Fruit fly (Drosophila melanogaster) whole organism, prepupa: ENCODE results near the gene ZnT77C.

Experiments
- Blimp-1 ChIP-seq: fragments of 200-800 bp; sonication (Bioruptor generic); optimal IDR thresholded peaks from 3 replicates; lab custom pipeline; 2017; ENCODE audit warnings: missing biosample characterization, missing genetic modification characterization, mild to moderate bottlenecking, moderate library complexity, missing genetic modification reagents
- CG10669 ChIP-seq: fragments of 200-800 bp; sonication (Bioruptor generic); optimal IDR thresholded peaks from 3 replicates; lab custom pipeline; 2018; ENCODE audit warnings: missing biosample characterization, mild to moderate bottlenecking, missing genetic modification characterization, moderate library complexity
- CG11294 ChIP-seq: fragments of 200-800 bp; sonication (Bioruptor generic); IDR thresholded peaks from 2 replicates; pipeline ENCODE4 v1.3.6; 2022; ENCODE audit warnings: missing biosample characterization, missing genetic modification characterization
- CG11762 ChIP-seq: fragments of 200-800 bp; sonication (Bioruptor generic); optimal IDR thresholded peaks from 3 replicates; lab custom pipeline; 2016; ENCODE audit warnings: missing biosample characterization, missing genetic modification characterization; ENCODE audit not compliant: insufficient read depth
- CG11902 ChIP-seq: fragments of 200-800 bp; sonication (Bioruptor generic); optimal IDR thresholded peaks from 3 replicates; lab custom pipeline; 2016; ENCODE audit warnings: missing biosample characterization, missing genetic modification characterization
- CG15336 ChIP-seq: fragments of 200-800 bp; sonication (Bioruptor generic); IDR thresholded peaks from 2 replicates; pipeline ENCODE4 v1.3.6; 2022; ENCODE audit warnings: missing biosample characterization, missing genetic modification characterization
- CG1621 ChIP-seq: fragments of 200-800 bp; sonication (Bioruptor generic); optimal IDR thresholded peaks from 3 replicates; lab custom pipeline; 2018; ENCODE audit warnings: missing biosample characterization, mild to moderate bottlenecking, missing genetic modification characterization
- CG16779 ChIP-seq: fragments of 200-800 bp; sonication (Bioruptor generic); optimal IDR thresholded peaks from 3 replicates; lab custom pipeline; 2017; ENCODE audit warnings: missing biosample characterization, mild to moderate bottlenecking, missing genetic modification characterization
- CG3032 ChIP-seq: fragments of 200-800 bp; optimal IDR thresholded peaks from 2 replicates; lab custom pipeline; 2019; ENCODE audit warnings: missing biosample characterization, mild to moderate bottlenecking, missing genetic modification characterization, moderate library complexity
- CG3919 ChIP-seq: fragments of 200-800 bp; sonication (Bioruptor generic); optimal IDR thresholded peaks from 3 replicates; lab custom pipeline; 2016; ENCODE audit warnings: missing biosample characterization, missing genetic modification characterization
- CG4318 ChIP-seq: fragments of 200-800 bp; sonication (Bioruptor generic); optimal IDR thresholded peaks from 3 replicates; lab custom pipeline; 2017; ENCODE audit warnings: missing biosample characterization, mild to moderate bottlenecking, missing genetic modification characterization
- CG6163 ChIP-seq: fragments of 200-800 bp; sonication (Bioruptor generic); IDR thresholded peaks from 3 replicates; pipeline ENCODE4 v1.3.6; 2022; ENCODE audit warnings: missing biosample characterization, missing genetic modification characterization
- CG6792 ChIP-seq: fragments of 200-800 bp; sonication (Bioruptor generic); optimal IDR thresholded peaks from 3 replicates; lab custom pipeline; 2016; ENCODE audit warnings: missing biosample characterization, missing genetic modification characterization
- CG6808 ChIP-seq: fragments of 200-800 bp; sonication (Bioruptor generic); optimal IDR thresholded peaks from 3 replicates; lab custom pipeline; 2017; ENCODE audit warnings: missing biosample characterization, missing genetic modification characterization, mild to moderate bottlenecking, moderate library complexity, missing genetic modification reagents
- CG6854 ChIP-seq: fragments of 200-800 bp; sonication (Bioruptor generic); optimal IDR thresholded peaks from 2 replicates; lab custom pipeline; 2017; ENCODE audit warnings: missing biosample characterization, mild to moderate bottlenecking, missing genetic modification characterization
- CG7368 ChIP-seq: fragments of 200-800 bp; sonication (Bioruptor generic); optimal IDR thresholded peaks from 3 replicates; lab custom pipeline; 2016; ENCODE audit warnings: missing biosample characterization, missing genetic modification characterization
- CG8119 ChIP-seq: fragments of 200-800 bp; sonication (Bioruptor generic); IDR thresholded peaks from 3 replicates; pipeline ENCODE4 v1.3.6; 2022; ENCODE audit warnings: missing biosample characterization, missing genetic modification characterization
- CG8319 ChIP-seq: fragments of 200-800 bp; sonication (Bioruptor generic); optimal IDR thresholded peaks from 3 replicates; lab custom pipeline; 2016; ENCODE audit warnings: missing biosample characterization, missing genetic modification characterization
- CG8632 ChIP-seq: fragments of 200-800 bp; sonication (Bioruptor generic); optimal IDR thresholded peaks from 3 replicates; lab custom pipeline; 2016; ENCODE audit warnings: missing biosample characterization, missing genetic modification characterization
- Eip75B ChIP-seq: fragments of 200-800 bp; sonication (Bioruptor generic); optimal IDR thresholded peaks from 3 replicates; lab custom pipeline; 2016; ENCODE audit warnings: missing biosample characterization, missing genetic modification characterization
- Eip78C ChIP-seq: fragments of 200-800 bp; sonication (Bioruptor generic); peaks from one replicate; lab custom pipeline; 2016; ENCODE audit warnings: missing biosample characterization, missing genetic modification characterization
- Eip93F ChIP-seq: fragments of 200-800 bp; sonication (Bioruptor generic); optimal IDR thresholded peaks from 2 replicates; lab custom pipeline; 2016; ENCODE audit warnings: missing biosample characterization, mild to moderate bottlenecking, missing genetic modification characterization
- Ets96B ChIP-seq: fragments of 200-800 bp; optimal IDR thresholded peaks from 2 replicates; lab custom pipeline; 2019; ENCODE audit warnings: missing biosample characterization, mild to moderate bottlenecking, missing genetic modification characterization, moderate library complexity
- Gug ChIP-seq: fragments of 200-800 bp; sonication (Bioruptor generic); IDR thresholded peaks from 2 replicates; pipeline ENCODE4 v1.3.6; 2022; ENCODE audit warnings: missing biosample characterization, missing genetic modification characterization
- Hr38 ChIP-seq: sonication (Bioruptor generic); optimal IDR thresholded peaks from 2 replicates; lab custom pipeline; 2016; ENCODE audit warnings: missing biosample characterization, missing genetic modification characterization
- Met ChIP-seq: fragments of 200-800 bp; sonication (Bioruptor generic); optimal IDR thresholded peaks from 3 replicates; lab custom pipeline; 2016; ENCODE audit warnings: missing biosample characterization, missing genetic modification characterization
- OdsH ChIP-seq: fragments of 200-800 bp; sonication (Bioruptor generic); optimal IDR thresholded peaks from 3 replicates; lab custom pipeline; 2016; ENCODE audit warnings: missing biosample characterization, missing genetic modification characterization
- Sox102F ChIP-seq: fragments of 200-800 bp; sonication (Bioruptor generic); optimal IDR thresholded peaks from 2 replicates; lab custom pipeline; 2016; ENCODE audit warnings: missing biosample characterization, mild to moderate bottlenecking, missing genetic modification characterization
- Sox14 ChIP-seq: fragments of 200-800 bp; sonication (Bioruptor generic); optimal IDR thresholded peaks from 3 replicates; lab custom pipeline; 2016; ENCODE audit warnings: missing biosample characterization, missing genetic modification characterization
- acj6 ChIP-seq: fragments of 200-800 bp; sonication (Bioruptor generic); optimal IDR thresholded peaks from 3 replicates; lab custom pipeline; 2016; ENCODE audit warnings: missing biosample characterization, missing genetic modification characterization
- dsx ChIP-seq: fragments of 200-800 bp; optimal IDR thresholded peaks from 3 replicates; lab custom pipeline; 2019; ENCODE audit warnings: missing biosample characterization, mild to moderate bottlenecking, missing genetic modification characterization, moderate library complexity; ENCODE audit not compliant: poor library complexity, severe bottlenecking
- eg ChIP-seq: fragments of 200-800 bp; sonication (Bioruptor generic); IDR thresholded peaks from 3 replicates; pipeline ENCODE4 v1.3.6; 2022; ENCODE audit warnings: missing biosample characterization, missing genetic modification characterization
- esn ChIP-seq: fragments of 200-800 bp; sonication (Bioruptor generic); optimal IDR thresholded peaks from 2 replicates; lab custom pipeline; 2016; ENCODE audit warnings: missing biosample characterization, mild to moderate bottlenecking, missing genetic modification characterization, moderate library complexity
- fd59A ChIP-seq: fragments of 200-800 bp; sonication (Bioruptor generic); optimal IDR thresholded peaks from 2 replicates; lab custom pipeline; 2017; ENCODE audit warnings: missing biosample characterization, mild to moderate bottlenecking, missing genetic modification characterization, missing genetic modification reagents
- fd85E ChIP-seq: fragments of 200-800 bp; sonication (Bioruptor generic); optimal IDR thresholded peaks from 3 replicates; lab custom pipeline; 2016; ENCODE audit warnings: missing biosample characterization, missing genetic modification characterization
- fkh ChIP-seq: fragments of 200-800 bp; sonication (Bioruptor generic); optimal IDR thresholded peaks from 3 replicates; lab custom pipeline; 2017; ENCODE audit warnings: missing biosample characterization, mild to moderate bottlenecking, missing genetic modification characterization, moderate library complexity
- lz ChIP-seq: fragments of 200-800 bp; sonication (Bioruptor generic); optimal IDR thresholded peaks from 3 replicates; lab custom pipeline; 2016; ENCODE audit warnings: missing biosample characterization, missing genetic modification characterization
- net ChIP-seq: fragments of 200-800 bp; sonication (Bioruptor generic); optimal IDR thresholded peaks from 3 replicates; lab custom pipeline; 2016; ENCODE audit warnings: missing biosample characterization, missing genetic modification characterization
- pdm3 ChIP-seq: fragments of 200-800 bp; sonication (Bioruptor generic); optimal IDR thresholded peaks from 3 replicates; lab custom pipeline; 2016; ENCODE audit warnings: missing biosample characterization, missing genetic modification characterization
- spab ChIP-seq: fragments of 200-800 bp; sonication (Bioruptor generic); optimal IDR thresholded peaks from 2 replicates; lab custom pipeline; 2017; ENCODE audit warnings: missing biosample characterization, mild to moderate bottlenecking, missing genetic modification characterization, missing genetic modification reagents
- ss ChIP-seq, 2 experiments: fragments of 200-800 bp; sonication (Bioruptor generic); optimal IDR thresholded peaks; 2 replicates in 1 of 2; 3 replicates in 1 of 2; lab custom pipeline; 2017 to 2018; ENCODE audit warnings: mild to moderate bottlenecking in 2 of 2, missing biosample characterization in 2 of 2, missing genetic modification characterization in 2 of 2, moderate library complexity in 1 of 2
- svp ChIP-seq: fragments of 200-800 bp; sonication (Bioruptor generic); peaks from one replicate; lab custom pipeline; 2016; ENCODE audit warnings: missing biosample characterization, missing genetic modification characterization
- topi ChIP-seq: fragments of 200-800 bp; sonication (Bioruptor generic); optimal IDR thresholded peaks from 3 replicates; lab custom pipeline; 2016; ENCODE audit warnings: missing biosample characterization, missing genetic modification characterization
- vri ChIP-seq: fragments of 200-800 bp; sonication (Bioruptor generic); optimal IDR thresholded peaks from 3 replicates; lab custom pipeline; 2016; ENCODE audit warnings: missing biosample characterization, mild to moderate bottlenecking, missing genetic modification characterization

The ZnT77C gene

DNA sequence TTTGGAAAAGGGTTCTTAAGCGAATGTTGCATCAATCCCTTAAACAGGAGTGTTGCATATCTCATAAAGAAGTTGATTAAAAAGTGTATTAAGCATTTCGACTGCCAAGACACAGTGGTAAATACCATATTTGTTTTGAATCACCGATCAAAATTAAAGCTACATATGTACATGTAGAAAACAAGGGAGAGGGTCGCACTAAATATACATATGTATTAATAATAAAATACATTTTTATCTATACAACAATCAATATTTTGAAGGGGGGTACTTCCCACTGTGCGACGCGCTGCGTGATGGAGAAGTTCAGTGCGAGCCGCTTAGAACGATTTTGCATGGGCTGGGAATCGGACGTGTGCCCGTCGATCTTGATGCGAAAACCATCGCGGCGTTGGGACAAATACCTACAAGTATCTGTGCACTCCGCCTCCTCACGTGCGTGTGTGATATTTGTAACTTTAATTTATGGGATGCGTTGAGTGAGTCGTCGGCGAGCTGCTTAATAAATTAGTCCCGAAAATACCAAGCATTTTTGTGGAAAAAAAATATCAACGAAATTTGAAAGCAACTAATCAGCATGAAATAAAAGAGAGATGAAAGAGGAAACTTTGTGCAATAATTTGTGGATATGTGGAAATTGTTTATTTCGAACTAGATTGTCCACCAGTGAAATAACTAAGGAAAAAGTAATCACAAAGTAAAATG, 49.8 kb downstream of the ZnT77C start (continued):
- TF ChIP-seq CG3919 = peak; percentile 94
- TF ChIP-seq lz = peak; percentile 84
- TF ChIP-seq CG8319 = peak; percentile 89
- peak; percentile 95 for TF ChIP-seq CG6163
- TF ChIP-seq CG4318 = peak; percentile 81
- peak; percentile 92 for TF ChIP-seq eg (GFP tag; lab: Robert Waterston, UW)
- peak; percentile 85 for TF ChIP-seq Eip75B (GFP tag; lab: Kevin White, UChicago)
- TF ChIP-seq Hr38 (GFP tag; lab: Kevin White, UChicago) = no peak
- TF ChIP-seq CG11902 = peak; percentile 80
- TF ChIP-seq CG15336 = peak; percentile 89
- peak; percentile 80 for TF ChIP-seq CG11294
- peak; percentile 82 for TF ChIP-seq pdm3 (GFP tag; lab: Kevin White, UChicago)
- TF ChIP-seq Eip78C = peak; percentile 96
- TF ChIP-seq ss (GFP tag; optimal IDR thresholded peaks at IDR 0.05; lab: Kevin White, UChicago) = peak; percentile 58 to 73

DNA sequence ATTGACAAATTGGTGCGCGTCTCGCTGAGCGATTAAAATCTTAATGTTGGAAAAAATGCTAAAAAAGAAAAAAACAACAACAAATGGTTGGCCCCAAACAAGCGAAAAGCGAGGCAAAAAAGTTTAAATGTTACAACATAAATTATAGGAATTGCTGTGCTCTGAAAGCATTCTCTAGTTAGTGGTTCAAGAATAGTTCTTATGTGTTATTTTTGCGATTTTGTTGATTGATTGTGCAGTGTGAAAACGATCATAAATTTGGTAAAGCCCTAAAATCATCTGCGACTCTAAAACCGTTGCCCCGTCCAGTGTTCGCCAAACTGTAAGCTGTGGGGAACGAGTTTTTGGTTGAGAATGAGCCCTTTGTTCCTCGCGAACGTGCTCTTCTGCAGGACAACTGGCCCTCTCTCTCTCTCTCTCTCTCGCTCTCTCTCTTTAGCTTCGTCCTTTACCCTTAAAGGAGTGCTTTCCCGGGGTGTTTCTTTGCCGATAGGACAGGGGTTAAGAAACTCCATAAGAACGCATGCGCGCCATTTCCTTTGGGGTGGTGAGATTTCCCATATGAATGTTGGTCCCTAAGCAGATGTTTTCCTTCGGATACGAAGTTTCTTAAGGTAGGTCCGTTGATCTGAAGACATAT, 51.9 kb downstream of the ZnT77C start:
- TF ChIP-seq Eip78C = peak; percentile 38
- TF ChIP-seq CG6792 (GFP tag; lab: Kevin White, UChicago) = no peak

DNA sequence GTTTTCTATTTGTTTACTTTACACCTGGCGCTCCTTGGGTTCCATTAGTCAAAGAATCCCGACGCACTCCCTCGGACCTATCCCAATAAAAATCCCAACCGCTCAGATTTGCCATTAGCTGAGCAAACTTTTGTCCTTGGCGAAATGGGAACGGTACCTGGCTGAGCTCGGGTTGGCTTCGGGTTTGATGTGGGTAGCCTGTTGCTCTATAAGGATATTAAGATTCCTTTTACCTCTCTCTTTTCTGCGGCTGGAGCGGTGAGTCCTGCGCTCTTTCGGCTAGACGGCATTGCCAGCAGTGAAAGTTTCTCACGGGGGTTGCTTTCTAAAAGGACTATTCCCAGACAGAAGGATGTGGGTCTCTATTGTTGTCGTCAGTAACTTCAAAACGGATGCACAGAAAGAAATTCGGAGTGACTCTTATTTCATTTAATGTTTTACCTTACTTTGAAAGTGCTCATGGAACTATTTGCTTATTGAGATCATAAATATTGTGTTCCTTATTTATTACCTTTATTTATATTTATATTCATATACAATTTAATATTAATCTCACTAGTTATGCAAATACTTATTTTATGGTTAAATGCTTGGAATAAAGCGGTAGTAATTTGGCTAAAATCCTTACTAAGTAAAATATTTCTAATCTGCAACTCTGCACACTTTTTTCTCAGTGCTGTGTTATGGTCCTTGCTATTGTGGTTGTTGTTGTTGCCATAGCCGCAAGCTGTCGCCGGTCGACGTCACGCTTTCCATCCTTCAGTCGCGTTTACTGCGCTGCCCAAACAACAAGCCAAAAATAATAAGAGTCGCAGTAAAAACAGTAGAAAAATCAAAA, 52.9 kb downstream of the ZnT77C start, which contains the start of gene CG5910:
Gene CG5910 (plus strand): TSS at position 788 of the 838 bp plus-strand sequence.
- TF ChIP-seq CG6792 (GFP tag; lab: Kevin White, UChicago) (no peak), CG7368 (no peak), CG11902 (peak; percentile 37), pdm3 (GFP tag; lab: Kevin White, UChicago) (no peak), esn (GFP tag; lab: Kevin White, UChicago) (peak; percentile 63), CG8632 (GFP tag; lab: Kevin White, UChicago) (no peak), Sox102F (GFP tag; lab: Kevin White, UChicago) (no peak), net (GFP tag; lab: Kevin White, UChicago) (no peak), Blimp-1 (GFP tag; lab: Kevin White, UChicago) (no peak), eg (GFP tag; lab: Robert Waterston, UW) (no peak), Gug (GFP tag; lab: Robert Waterston, UW) (no peak), CG10669 (GFP tag; lab: Kevin White, UChicago) (no peak), dsx (GFP tag; lab: Kevin White, UChicago) (peak; percentile 82), CG8119 (GFP tag; lab: Robert Waterston, UW) (no peak), vri (no peak), OdsH (GFP tag; lab: Kevin White, UChicago) (no peak), CG6854 (GFP tag; lab: Kevin White, UChicago) (peak; percentile 57), fkh (GFP tag; lab: Kevin White, UChicago) (peak; percentile 44), Ets96B (tag; lab: Kevin White, UChicago) (peak; percentile 89), Eip93F (GFP tag; lab: Kevin White, UChicago) (no peak), Eip75B (GFP tag; lab: Kevin White, UChicago) (no peak), spab (no peak), CG6808 (GFP tag; lab: Kevin White, UChicago) (no peak), CG11762 (GFP tag; lab: Kevin White, UChicago) (peak; percentile 41), CG1621 (tag; lab: Kevin White, UChicago) (no peak), svp (no peak), Eip78C (peak; percentile 89), fd85E (GFP tag; lab: Kevin White, UChicago) (no peak), CG15336 (peak; percentile 61), ss (GFP tag; optimal IDR thresholded peaks at IDR 0.05; lab: Kevin White, UChicago) (no peak), Sox14 (GFP tag; lab: Kevin White, UChicago) (no peak), topi (GFP tag; lab: Kevin White, UChicago) (no peak), Met (GFP tag; lab: Kevin White, UChicago) (no peak), CG3032 (tag; lab: Kevin White, UChicago) (peak; percentile 86), CG16779 (no peak), fd59A (peak; percentile 64), acj6 (peak; percentile 76)
